Fruit fly (Drosophila melanogaster) whole organism: ENCODE measurements around the gene CG14020.

Experiments used
- CG8478 ChIP-seq: fragments of >200 bp; optimal IDR thresholded peaks from 2 replicates; lab custom pipeline; 2018; ENCODE audit warnings: inconsistent platforms
- Dll ChIP-seq: fragments of >200 bp; optimal IDR thresholded peaks from 2 replicates; lab custom pipeline; 2017
- EcR ChIP-seq, 2 experiments: fragments of >200 bp; optimal IDR thresholded peaks; 2 replicates each; lab custom pipeline; 2017; ENCODE audit warnings: missing biosample characterization in 2 of 2, missing genetic modification characterization in 2 of 2, missing genetic modification reagents in 2 of 2
- pan ChIP-seq: fragments of >200 bp; optimal IDR thresholded peaks from 2 replicates; lab custom pipeline; 2017
- psq ChIP-seq: fragments of >200 bp; optimal IDR thresholded peaks from 2 replicates; lab custom pipeline; 2017
- usp ChIP-seq: fragments of >200 bp; optimal IDR thresholded peaks from 2 replicates; lab custom pipeline; 2017; ENCODE audit warnings: missing biosample characterization, missing genetic modification characterization, mixed read lengths

dm6 chr2L:5539034-5539433 is 21.5 kb downstream of the CG14020 start, which contains the start of gene CG14015:
- TF ChIP-seq usp (no peak), psq (lab: Kevin White, UChicago) (no peak), CG8478 (lab: Kevin White, UChicago) (no peak), EcR (GFP tag; optimal IDR thresholded peaks at IDR 0.05; lab: Kevin White, UChicago) (no peak), pan (no peak), Dll (lab: Kevin White, UChicago) (no peak)
